Worm (Caenorhabditis elegans) whole organism, L4/young adult: Measurements from ENCODE around the gene srab-2.

Experiments
- W03F9.2 ChIP-seq: fragments of 150-350 bp; optimal IDR thresholded peaks from 2 replicates; lab custom pipeline; 2014; ENCODE audit warnings: missing biosample characterization, missing genetic modification characterization
- dao-5 ChIP-seq: sonication (generic microtip); optimal IDR thresholded peaks from 2 replicates; lab custom pipeline; 2016; ENCODE audit warnings: missing genotype, missing genetic modification characterization, moderate library complexity, missing compliant biosample characterization
- him-1 ChIP-seq: sonication (generic microtip); optimal IDR thresholded peaks from 2 replicates; lab custom pipeline; 2016; ENCODE audit warnings: missing genotype, missing genetic modification reagents, missing genetic modification characterization, missing compliant biosample characterization

DNA sequence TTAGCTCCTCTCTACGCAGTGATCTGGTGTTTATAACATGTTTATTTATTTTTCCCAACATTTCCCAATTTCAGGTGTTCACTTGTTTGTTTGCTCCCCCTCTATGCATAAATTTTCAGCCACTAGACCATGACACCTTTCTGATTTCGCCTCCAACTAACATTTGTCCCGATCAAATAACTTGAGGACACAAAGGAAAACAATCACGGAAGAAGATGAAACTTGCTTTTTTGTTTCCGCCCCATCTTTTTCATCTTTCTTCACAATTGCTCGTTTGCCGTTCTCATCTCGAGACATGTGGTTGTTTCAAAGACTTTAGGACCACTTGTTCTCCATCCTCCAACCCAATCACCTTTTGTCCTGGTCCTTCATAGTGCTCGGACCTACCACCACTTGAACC lies 22.0 kb upstream of the srab-2 start, which contains the start of gene F14F9.5:
- TF ChIP-seq him-1 (no peak), W03F9.2 (tag; lab: Kevin White, UChicago) (no peak), dao-5 (tag; lab: Kevin White, UChicago) (no peak)
